Worm (Caenorhabditis elegans) whole organism, late embryonic: ENCODE results near the gene fipr-6.

Experiments used
- F13H6.1 ChIP-seq: sonication (generic microtip); optimal IDR thresholded peaks from 2 replicates; lab custom pipeline; 2016; ENCODE audit warnings: missing genetic modification characterization, missing compliant biosample characterization
- ceh-24 ChIP-seq: sonication (generic microtip); optimal IDR thresholded peaks from 2 replicates; lab custom pipeline; 2016; ENCODE audit warnings: mild to moderate bottlenecking, missing genetic modification characterization, missing compliant biosample characterization
- elt-2 ChIP-seq: sonication (generic microtip); optimal IDR thresholded peaks from 2 replicates; lab custom pipeline; 2016; ENCODE audit warnings: missing genetic modification reagents, missing genetic modification characterization, missing compliant biosample characterization
- nhr-11 ChIP-seq: fragments of 150-350 bp; optimal IDR thresholded peaks from 2 replicates; lab custom pipeline; 2014; ENCODE audit warnings: missing biosample characterization, missing genetic modification characterization
- unc-3 ChIP-seq, 2 experiments: fragments of 200-800 bp in 1 of 2; sonication (Bioruptor generic) in 1 of 2; sonication (generic microtip) in 1 of 2; conservative IDR thresholded peaks in 1 of 2; optimal IDR thresholded peaks in 1 of 2; 2 replicates each; pipeline versions ENCODE4 v1.3.6 to Lab custom; 2016 to 2022; ENCODE audit warnings: missing compliant biosample characterization in 2 of 2, missing genetic modification characterization in 2 of 2, missing genetic modification reagents in 1 of 2
- unc-86 ChIP-seq: sonication (generic microtip); optimal IDR thresholded peaks from 2 replicates; lab custom pipeline; 2016; ENCODE audit warnings: missing genetic modification characterization, missing compliant biosample characterization

- TF ChIP-seq ceh-24 (tag; lab: Kevin White, UChicago) = no peak
- TF ChIP-seq elt-2 (tag; lab: Kevin White, UChicago) = no peak
- TF ChIP-seq unc-3 (GFP tag; conservative IDR thresholded peaks at IDR 0.05; lab: Robert Waterston, UW) = no peak
- no peak for TF ChIP-seq unc-3 (tag; optimal IDR thresholded peaks at IDR 0.05; lab: Kevin White, UChicago)
- TF ChIP-seq unc-86 (tag; lab: Kevin White, UChicago) = no peak
- no peak for TF ChIP-seq F13H6.1 (tag; lab: Kevin White, UChicago)
- no peak for TF ChIP-seq nhr-11 (tag; lab: Kevin White, UChicago)
Measured at ce11 chrV:10252682-10253081, 21.6 kb downstream of the fipr-6 start.
